Fruit fly (Drosophila melanogaster) whole organism, embryonic: ENCODE data around the gene CG10086.
A peak's percentile ranks its signal among the peaks of the same experiment; 100 is the strongest.

Experiments
- BtbVII ChIP-seq: fragments of 200-800 bp; sonication (Bioruptor generic); optimal IDR thresholded peaks from 3 replicates; lab custom pipeline; 2017; ENCODE audit warnings: missing biosample characterization, mild to moderate bottlenecking, missing genetic modification characterization
- CG12659 ChIP-seq: fragments of 200-800 bp; sonication (Bioruptor generic); optimal IDR thresholded peaks from 3 replicates; lab custom pipeline; 2017; ENCODE audit warnings: mild to moderate bottlenecking, missing biosample characterization, missing genetic modification reagents, missing genetic modification characterization
- CG16813 ChIP-seq: fragments of 200-800 bp; sonication (Bioruptor generic); IDR thresholded peaks from 3 replicates; pipeline ENCODE4 v1.3.6; 2022; ENCODE audit warnings: missing biosample characterization, missing genetic modification characterization; ENCODE audit not compliant: partially characterized antibody
- CG6654 ChIP-seq: fragments of 200-800 bp; sonication (Bioruptor generic); optimal IDR thresholded peaks from 2 replicates; lab custom pipeline; 2017; ENCODE audit warnings: missing biosample characterization, mild to moderate bottlenecking, missing genetic modification characterization
- CG7271 ChIP-seq: fragments of 200-800 bp; sonication (Bioruptor generic); optimal IDR thresholded peaks from 2 replicates; lab custom pipeline; 2018; ENCODE audit warnings: missing biosample characterization, mild to moderate bottlenecking, missing genetic modification characterization, moderate library complexity
- CG7745 ChIP-seq: fragments of 200-800 bp; sonication (Bioruptor generic); optimal IDR thresholded peaks from 2 replicates; lab custom pipeline; 2018; ENCODE audit warnings: missing biosample characterization, mild to moderate bottlenecking, missing genetic modification characterization, moderate library complexity
- Doc3 ChIP-seq: fragments of 200-800 bp; sonication (Bioruptor generic); IDR thresholded peaks from 3 replicates; pipeline ENCODE4 v1.3.6; 2022; ENCODE audit warnings: missing biosample characterization, missing genetic modification characterization; ENCODE audit not compliant: partially characterized antibody
- Med ChIP-seq: fragments of 200-800 bp; sonication (Bioruptor generic); peaks from one replicate; lab custom pipeline; 2016; ENCODE audit warnings: missing biosample characterization, missing genetic modification characterization, mild to moderate bottlenecking, inconsistent platforms, moderate library complexity
- Poxn ChIP-seq: fragments of 200-800 bp; sonication (Bioruptor generic); IDR thresholded peaks from 2 replicates; pipeline ENCODE4 v1.3.6; 2022; ENCODE audit warnings: missing biosample characterization, missing genetic modification characterization
- bsh ChIP-seq, 2 experiments: fragments of 200-800 bp; sonication (Bioruptor generic); optimal IDR thresholded peaks; 2 replicates each; lab custom pipeline; 2017 to 2018; ENCODE audit warnings: mild to moderate bottlenecking in 2 of 2, missing biosample characterization in 2 of 2, missing genetic modification characterization in 2 of 2, moderate library complexity in 1 of 2
- disco-r ChIP-seq: fragments of 200-800 bp; sonication (Bioruptor generic); optimal IDR thresholded peaks from 2 replicates; lab custom pipeline; 2016; ENCODE audit warnings: missing biosample characterization, missing genetic modification characterization
- dysf ChIP-seq: fragments of 200-800 bp; sonication (Bioruptor generic); IDR thresholded peaks from 3 replicates; pipeline ENCODE4 v1.3.6; 2022; ENCODE audit warnings: missing biosample characterization, missing genetic modification characterization
- fd64A ChIP-seq: fragments of 200-800 bp; sonication (Bioruptor generic); optimal IDR thresholded peaks from 3 replicates; lab custom pipeline; 2018; ENCODE audit warnings: missing biosample characterization, mild to moderate bottlenecking, missing genetic modification characterization
- gsb ChIP-seq: fragments of 200-800 bp; sonication (Bioruptor generic); IDR thresholded peaks from 2 replicates; pipeline ENCODE4 v1.3.6; 2022; ENCODE audit warnings: missing biosample characterization, missing genetic modification characterization
- jigr1 ChIP-seq: fragments of 200-800 bp; sonication (Bioruptor generic); IDR thresholded peaks from 3 replicates; pipeline ENCODE4 v1.3.6; 2022; ENCODE audit warnings: missing biosample characterization, missing genetic modification characterization
- kni ChIP-seq: fragments of 200-800 bp; sonication (Bioruptor generic); optimal IDR thresholded peaks from 3 replicates; lab custom pipeline; 2017; ENCODE audit warnings: mild to moderate bottlenecking, missing biosample characterization, missing genetic modification reagents, missing genetic modification characterization
- lov ChIP-seq, 2 experiments: fragments of 200-800 bp in 1 of 2; fragments of >200 bp in 1 of 2; sonication (Bioruptor generic) in 1 of 2; IDR thresholded peaks in 1 of 2; optimal IDR thresholded peaks in 1 of 2; 2 replicates in 1 of 2; 3 replicates in 1 of 2; pipeline versions ENCODE4 v1.3.6 to Lab custom; 2017 to 2022; ENCODE audit warnings: missing biosample characterization in 1 of 2, missing genetic modification characterization in 1 of 2
- sob ChIP-seq: fragments of 200-800 bp; sonication (Bioruptor generic); IDR thresholded peaks from 2 replicates; pipeline ENCODE4 v1.3.6; 2022; ENCODE audit warnings: missing biosample characterization, missing genetic modification characterization
- tap ChIP-seq: fragments of 200-800 bp; optimal IDR thresholded peaks from 3 replicates; lab custom pipeline; 2019; ENCODE audit warnings: missing biosample characterization, mild to moderate bottlenecking, missing genetic modification characterization, moderate library complexity
- zfh2 ChIP-seq: fragments of 200-800 bp; sonication (Bioruptor generic); optimal IDR thresholded peaks from 2 replicates; lab custom pipeline; 2016; ENCODE audit warnings: missing biosample characterization, missing genetic modification characterization

The CG10086 gene

dm6 chr3R:7821559-7821958 lies 31.1 kb downstream of the CG10086 start (continued):
- TF ChIP-seq disco-r (GFP tag; lab: Kevin White, UChicago) (no peak), BtbVII (no peak), kni (GFP tag; lab: Kevin White, UChicago) (no peak), CG7745 (tag; lab: Kevin White, UChicago) (no peak), dysf (GFP tag; lab: Robert Waterston, UW) (peak; percentile 64), lov (optimal IDR thresholded peaks at IDR 0.05; lab: Kevin White, UChicago) (no peak), lov (GFP tag; IDR thresholded peaks at IDR 0.05; lab: Robert Waterston, UW) (no peak), Doc3 (GFP tag; lab: Robert Waterston, UW) (no peak), CG7271 (tag; lab: Kevin White, UChicago) (no peak), CG16813 (GFP tag; lab: Robert Waterston, UW) (no peak), CG6654 (GFP tag; lab: Kevin White, UChicago) (no peak), Med (peak; percentile 73), Poxn (GFP tag; lab: Robert Waterston, UW) (no peak), sob (GFP tag; lab: Robert Waterston, UW) (0 out of 2 replicates have a peak, but pooled peaks have one; percentile 22), jigr1 (no peak), tap (no peak), bsh (GFP tag; optimal IDR thresholded peaks at IDR 0.05; lab: Kevin White, UChicago) (no peak), CG12659 (GFP tag; lab: Kevin White, UChicago) (peak; percentile 35), gsb (GFP tag; lab: Robert Waterston, UW) (no peak), fd64A (GFP tag; lab: Kevin White, UChicago) (no peak), zfh2 (peak; percentile 25)
- TF ChIP-seq, all 482 proteins: peak for 115
